Worm (Caenorhabditis elegans) whole organism, L1 larva: ENCODE data around the gene col-152.

ENCODE experiments used
- C16A3.4 ChIP-seq: fragments of 150-350 bp; optimal IDR thresholded peaks from 2 replicates; lab custom pipeline; 2014; ENCODE audit warnings: missing biosample characterization, missing genetic modification characterization
- elt-2 ChIP-seq: sonication (generic microtip); optimal IDR thresholded peaks from 2 replicates; lab custom pipeline; 2016; ENCODE audit warnings: missing genetic modification characterization, mild to moderate bottlenecking, inconsistent platforms, missing compliant biosample characterization, missing genetic modification reagents
- fkh-10 ChIP-seq: sonication (generic microtip); optimal IDR thresholded peaks from 2 replicates; lab custom pipeline; 2017; ENCODE audit warnings: missing biosample characterization, missing genetic modification reagents, missing genetic modification characterization
- fkh-4 ChIP-seq: sonication (generic microtip); optimal IDR thresholded peaks from 2 replicates; lab custom pipeline; 2016; ENCODE audit warnings: missing compliant biosample characterization, missing genetic modification characterization, borderline replicate concordance
- hpl-2 ChIP-seq: fragments of 150-350 bp; optimal IDR thresholded peaks from 2 replicates; lab custom pipeline; 2014; ENCODE audit warnings: missing biosample characterization, missing genetic modification reagents, missing genetic modification characterization
- isw-1 ChIP-seq: fragments of 200-800 bp; sonication (Bioruptor generic); IDR thresholded peaks from 2 replicates; pipeline ENCODE4 v1.3.6; 2022; ENCODE audit warnings: missing genetic modification characterization, missing compliant biosample characterization
- lin-39 ChIP-seq: fragments of 150-350 bp; optimal IDR thresholded peaks from 2 replicates; lab custom pipeline; 2014; ENCODE audit warnings: missing biosample characterization, missing genetic modification reagents, missing genetic modification characterization
- mab-9 ChIP-seq: fragments of 200-800 bp; sonication (Bioruptor generic); IDR thresholded peaks from 2 replicates; pipeline ENCODE4 v1.3.6; 2022; ENCODE audit warnings: missing genetic modification reagents, missing genetic modification characterization, missing compliant biosample characterization
- nhr-28 ChIP-seq: fragments of 150-350 bp; optimal IDR thresholded peaks from 2 replicates; lab custom pipeline; 2014; ENCODE audit warnings: missing biosample characterization, missing genetic modification characterization
- nhr-76 ChIP-seq: sonication (generic microtip); optimal IDR thresholded peaks from 2 replicates; lab custom pipeline; 2017; ENCODE audit warnings: missing biosample characterization, missing genetic modification characterization
- unc-86 ChIP-seq: sonication (generic microtip); optimal IDR thresholded peaks from 2 replicates; lab custom pipeline; 2016; ENCODE audit warnings: missing genetic modification characterization, missing compliant biosample characterization
- unc-98 ChIP-seq: fragments of 200-800 bp; sonication (Bioruptor generic); IDR thresholded peaks from 2 replicates; pipeline ENCODE4 v1.3.6; 2022; ENCODE audit warnings: missing genetic modification characterization, missing compliant biosample characterization
- zag-1 ChIP-seq: fragments of 150-350 bp; optimal IDR thresholded peaks from 2 replicates; lab custom pipeline; 2014; ENCODE audit warnings: missing biosample characterization, missing genetic modification characterization
- ztf-11 ChIP-seq, 2 experiments: sonication (generic microtip); optimal IDR thresholded peaks; 2 replicates each; lab custom pipeline; 2016 to 2017; ENCODE audit warnings: missing genetic modification characterization in 2 of 2, missing biosample characterization in 1 of 2, missing compliant biosample characterization in 1 of 2

- TF ChIP-seq unc-86 (no peak), lin-39 (tag; lab: Kevin White, UChicago) (no peak), unc-98 (GFP tag; lab: Robert Waterston, UW) (no peak), ztf-11 (tag; optimal IDR thresholded peaks at IDR 0.05; lab: Kevin White, UChicago) (no peak), zag-1 (tag; lab: Kevin White, UChicago) (no peak), mab-9 (GFP tag; lab: Robert Waterston, UW) (no peak), hpl-2 (GFP tag; lab: Kevin White, UChicago) (no peak), isw-1 (no peak), nhr-28 (no peak), fkh-4 (no peak), nhr-76 (tag; lab: Kevin White, UChicago) (no peak), elt-2 (tag; lab: Kevin White, UChicago) (peak; percentile 1), fkh-10 (GFP tag; lab: Kevin White, UChicago) (no peak), C16A3.4 (tag; lab: Kevin White, UChicago) (no peak)
Observed at ce11 chrV:10546749-10547148, 14.0 kb upstream of the col-152 start, which contains the start of gene F25D1.5.
